Worm (Caenorhabditis elegans): ENCODE results near the gene clc-5.

clc-5 gene

DNA sequence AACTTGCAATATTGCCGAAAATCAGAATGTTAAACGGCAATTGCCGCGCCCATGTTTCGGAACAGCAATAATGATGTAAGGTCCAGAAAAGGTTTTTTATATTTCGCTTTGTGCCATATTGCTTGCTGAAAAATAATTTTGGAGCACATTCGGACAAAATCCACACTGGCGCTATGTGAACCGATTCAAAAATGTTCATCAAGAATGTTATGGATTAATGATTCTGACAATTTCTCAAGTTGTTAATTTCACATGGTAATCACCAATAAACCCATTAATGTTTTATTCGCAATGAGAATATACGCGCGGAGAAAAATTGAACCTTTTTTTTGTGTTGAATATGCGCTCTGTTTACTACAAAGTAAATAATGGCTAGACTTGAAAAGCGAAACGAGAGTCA lies 28.8 kb upstream of the clc-5 start:
- TF ChIP-seq nhr-237 (tag; optimal IDR thresholded peaks at IDR 0.05) (no peak), snpc-4 (tag; optimal IDR thresholded peaks at IDR 0.05) (no peak), lsy-2 (tag; optimal IDR thresholded peaks at IDR 0.05) (no peak), tbx-8 (GFP tag; optimal IDR thresholded peaks at IDR 0.05) (no peak), hlh-1 (tag; optimal IDR thresholded peaks at IDR 0.05) (no peak), bed-3 (GFP tag; optimal IDR thresholded peaks at IDR 0.05) (no peak), ceh-83 (GFP tag; optimal IDR thresholded peaks at IDR 0.05) (no peak), zip-8 (tag; optimal IDR thresholded peaks at IDR 0.05) (no peak), elt-3 (tag; optimal IDR thresholded peaks at IDR 0.05) (no peak), lin-13 (tag; optimal IDR thresholded peaks at IDR 0.05) (no peak), unc-120 (tag; optimal IDR thresholded peaks at IDR 0.05; ENCODE audit: poor library complexity, severe bottlenecking) (no peak), ztf-11 (tag; optimal IDR thresholded peaks at IDR 0.05) (no peak), ham-2 (GFP tag; optimal IDR thresholded peaks at IDR 0.05) (no peak), pha-4 (tag; optimal IDR thresholded peaks at IDR 0.05) (no peak), blmp-1 (tag; optimal IDR thresholded peaks at IDR 0.05) (no peak), mls-2 (tag; optimal IDR thresholded peaks at IDR 0.05) (no peak), unc-39 (tag; optimal IDR thresholded peaks at IDR 0.05) (no peak), elt-1 (tag; optimal IDR thresholded peaks at IDR 0.05; ENCODE audit: borderline replicate concordance, insufficient read depth) (no peak), ces-1 (GFP tag; optimal IDR thresholded peaks at IDR 0.05) (no peak), M03D4.4 (tag; optimal IDR thresholded peaks at IDR 0.05) (no peak)

DNA sequence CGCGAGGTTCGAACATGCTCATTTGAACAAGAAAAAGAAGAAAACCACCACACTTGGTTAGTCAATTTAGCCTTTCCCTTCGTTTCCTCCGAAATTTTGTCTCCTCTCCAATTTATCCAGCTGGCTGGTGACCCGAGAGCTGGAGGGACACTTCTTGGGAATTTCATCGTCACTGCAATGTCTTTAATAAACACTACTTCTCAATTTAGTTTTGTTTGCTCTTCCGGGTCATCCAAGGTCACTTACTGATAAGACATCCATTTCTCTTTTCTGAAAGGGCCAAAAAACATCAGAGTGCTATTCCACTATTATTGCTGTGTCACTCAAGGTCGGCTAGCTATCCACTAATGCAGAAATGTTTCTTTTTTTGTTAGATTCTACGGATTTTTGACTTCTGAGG lies 28.0 kb upstream of the clc-5 start, which contains the start of gene C10A4.3:
Gene C10A4.3 (plus strand): TSS at position 301 of the 400 bp plus-strand sequence.
- peak; percentile 8 for TF ChIP-seq ces-1 (GFP tag; optimal IDR thresholded peaks at IDR 0.05)
- TF ChIP-seq nhr-28 (tag; optimal IDR thresholded peaks at IDR 0.05) = no peak

DNA sequence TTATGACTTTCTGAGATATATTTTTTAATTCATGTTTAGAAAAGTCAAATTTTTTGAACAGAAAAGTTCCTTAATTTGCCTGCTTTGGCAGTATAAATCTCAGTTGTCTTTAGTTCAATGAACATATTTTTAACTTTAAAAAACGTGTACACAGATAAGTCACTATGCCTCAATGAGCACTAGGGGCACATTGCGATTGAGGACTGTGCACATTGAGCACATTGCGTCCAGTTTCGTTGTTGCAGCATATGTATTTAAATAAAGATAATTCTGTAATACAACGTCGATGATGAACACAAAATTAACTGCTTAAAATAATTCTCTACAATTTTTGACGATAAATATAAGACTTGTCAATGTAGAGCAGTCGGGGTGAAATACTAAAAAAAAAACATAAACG lies 25.6 kb upstream of the clc-5 start:
- TF ChIP-seq mls-2 (tag; optimal IDR thresholded peaks at IDR 0.05) = no peak
- TF ChIP-seq snpc-4 (tag; optimal IDR thresholded peaks at IDR 0.05) = no peak
- no peak for TF ChIP-seq bed-3 (GFP tag; optimal IDR thresholded peaks at IDR 0.05)
- no peak for TF ChIP-seq ceh-43 (GFP tag; optimal IDR thresholded peaks at IDR 0.05)
- TF ChIP-seq cnd-1 (tag; optimal IDR thresholded peaks at IDR 0.05) = no peak
- no peak for TF ChIP-seq unc-120 (tag; optimal IDR thresholded peaks at IDR 0.05; ENCODE audit: poor library complexity, severe bottlenecking)
- no peak for TF ChIP-seq zip-8 (tag; optimal IDR thresholded peaks at IDR 0.05)
- TF ChIP-seq M03D4.4 (tag; optimal IDR thresholded peaks at IDR 0.05) = no peak
- TF ChIP-seq ham-2 (GFP tag; optimal IDR thresholded peaks at IDR 0.05) = no peak
- no peak for TF ChIP-seq pha-4 (tag; optimal IDR thresholded peaks at IDR 0.05)
- no peak for TF ChIP-seq mab-5 (tag; optimal IDR thresholded peaks at IDR 0.05)
- no peak for TF ChIP-seq nhr-28 (tag; optimal IDR thresholded peaks at IDR 0.05)
- no peak for TF ChIP-seq nhr-76 (tag; optimal IDR thresholded peaks at IDR 0.05)

DNA sequence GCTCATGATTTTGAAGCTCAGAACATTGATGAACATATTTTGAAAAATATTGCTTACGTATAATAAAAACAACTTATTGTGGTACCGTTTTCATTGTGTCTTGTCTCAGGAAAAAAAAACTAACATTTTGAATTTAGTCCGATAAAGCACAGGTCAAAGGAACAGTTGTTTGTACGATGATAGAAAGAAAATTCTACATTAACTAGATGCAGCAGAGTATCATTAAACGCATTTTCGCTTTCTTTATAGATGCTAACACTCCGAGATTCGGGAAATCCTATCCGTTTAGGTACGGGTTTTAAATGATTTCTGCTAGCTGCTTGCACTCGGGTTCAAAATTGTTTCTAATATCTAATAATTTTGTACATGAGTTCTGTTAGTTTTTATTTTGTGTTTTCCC lies 24.3 kb upstream of the clc-5 start:
- no peak for TF ChIP-seq lsy-2 (tag; optimal IDR thresholded peaks at IDR 0.05)
- no peak for TF ChIP-seq ceh-43 (GFP tag; optimal IDR thresholded peaks at IDR 0.05)
- no peak for TF ChIP-seq bed-3 (GFP tag; optimal IDR thresholded peaks at IDR 0.05)
- TF ChIP-seq lin-13 (tag; optimal IDR thresholded peaks at IDR 0.05) = no peak

DNA sequence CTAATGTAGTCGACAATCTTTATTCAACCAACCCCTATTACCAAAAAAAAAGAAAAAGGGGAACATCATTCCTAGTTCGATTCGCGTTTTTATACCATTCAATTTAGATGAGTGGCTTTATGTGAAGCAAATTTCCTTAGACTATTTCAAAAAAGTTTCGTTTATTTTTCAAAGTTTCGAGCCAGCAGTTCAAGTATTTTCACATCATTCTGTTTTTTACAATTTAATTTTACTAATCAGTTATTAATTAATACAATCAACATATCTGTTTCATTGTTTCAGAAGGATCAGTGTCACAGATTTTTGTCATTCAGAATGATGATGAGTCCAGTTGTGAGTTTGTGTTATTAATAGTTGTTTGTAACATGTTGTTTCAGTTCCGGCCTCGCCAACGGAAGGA lies 23.4 kb upstream of the clc-5 start, which contains the start of gene C10A4.2:
Gene C10A4.2 (plus strand): TSS at position 301 of the 400 bp plus-strand sequence.
- no peak for TF ChIP-seq unc-39 (tag; optimal IDR thresholded peaks at IDR 0.05)
- no peak for TF ChIP-seq nhr-237 (tag; optimal IDR thresholded peaks at IDR 0.05)
- TF ChIP-seq lin-13 (tag; optimal IDR thresholded peaks at IDR 0.05) = no peak
- TF ChIP-seq nhr-76 (tag; optimal IDR thresholded peaks at IDR 0.05) = no peak
- TF ChIP-seq mep-1 (tag; optimal IDR thresholded peaks at IDR 0.05) = no peak
- TF ChIP-seq elt-3 (tag; optimal IDR thresholded peaks at IDR 0.05) = no peak
- TF ChIP-seq ceh-43 (GFP tag; optimal IDR thresholded peaks at IDR 0.05) = no peak
- TF ChIP-seq snpc-4 (tag; optimal IDR thresholded peaks at IDR 0.05) = no peak
- no peak for TF ChIP-seq elt-1 (tag; optimal IDR thresholded peaks at IDR 0.05; ENCODE audit: borderline replicate concordance, insufficient read depth)
- TF ChIP-seq hlh-1 (tag; optimal IDR thresholded peaks at IDR 0.05) = no peak
- no peak for TF ChIP-seq ces-1 (GFP tag; optimal IDR thresholded peaks at IDR 0.05)
- no peak for TF ChIP-seq mab-5 (tag; optimal IDR thresholded peaks at IDR 0.05)
- TF ChIP-seq nhr-2 (tag; optimal IDR thresholded peaks at IDR 0.05) = no peak
- TF ChIP-seq unc-62 (GFP tag; optimal IDR thresholded peaks at IDR 0.05) = no peak
- no peak for TF ChIP-seq nhr-12 (tag; optimal IDR thresholded peaks at IDR 0.05)
- TF ChIP-seq unc-120 (tag; optimal IDR thresholded peaks at IDR 0.05; ENCODE audit: poor library complexity, severe bottlenecking) = no peak
- TF ChIP-seq ztf-11 (tag; optimal IDR thresholded peaks at IDR 0.05) = no peak

DNA sequence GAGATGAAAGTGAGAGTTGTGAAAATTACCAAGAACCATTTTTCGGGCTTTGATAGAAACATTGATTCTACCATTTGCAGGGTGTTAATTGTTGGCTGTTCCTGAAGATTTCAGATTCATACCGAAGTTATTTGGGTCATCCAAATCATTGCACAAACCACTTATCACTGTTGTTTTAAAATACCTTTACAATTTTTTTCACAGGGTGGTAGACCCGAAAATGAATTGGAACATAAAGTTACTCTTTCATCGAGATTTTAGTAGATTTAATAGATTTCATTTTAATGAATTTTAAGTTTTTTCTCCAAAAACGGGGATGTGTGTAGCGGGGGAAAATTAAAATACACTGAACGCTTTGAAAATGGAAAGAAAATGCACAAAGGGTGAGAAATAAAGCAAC lies 17.9 kb upstream of the clc-5 start, which contains the start of gene C10A4.7:
Gene C10A4.7 (minus strand): TSS at position 101 of the 400 bp plus-strand sequence.
- TF ChIP-seq ceh-83 (GFP tag; optimal IDR thresholded peaks at IDR 0.05) (no peak), snpc-4 (tag; optimal IDR thresholded peaks at IDR 0.05) (no peak), bed-3 (GFP tag; optimal IDR thresholded peaks at IDR 0.05) (no peak), nhr-237 (tag; optimal IDR thresholded peaks at IDR 0.05) (no peak), sem-2 (GFP tag; optimal IDR thresholded peaks at IDR 0.05) (no peak), M03D4.4 (tag; optimal IDR thresholded peaks at IDR 0.05) (no peak), mep-1 (tag; optimal IDR thresholded peaks at IDR 0.05) (no peak), lin-13 (tag; optimal IDR thresholded peaks at IDR 0.05) (no peak), drap-1 (GFP tag; optimal IDR thresholded peaks at IDR 0.05) (no peak), nhr-2 (tag; optimal IDR thresholded peaks at IDR 0.05) (no peak), ceh-43 (GFP tag; optimal IDR thresholded peaks at IDR 0.05) (no peak), nhr-76 (tag; optimal IDR thresholded peaks at IDR 0.05) (no peak), elt-3 (tag; optimal IDR thresholded peaks at IDR 0.05) (no peak), ces-1 (GFP tag; optimal IDR thresholded peaks at IDR 0.05) (no peak)

Data from whole organism, mixed stage, embryonic.